Worm (Caenorhabditis elegans): Measurements from ENCODE around the gene col-40.

Gene col-40

ce11 chrII:1114133-1114532 is 7.4 kb upstream of the col-40 start, which contains the start of gene lips-12:
TSS of gene lips-12 (minus strand) at chrII:1114233.
- no peak for TF ChIP-seq lsy-2 (tag; optimal IDR thresholded peaks at IDR 0.05)
- TF ChIP-seq pha-4 (tag; optimal IDR thresholded peaks at IDR 0.05) = no peak
- no peak for TF ChIP-seq M03D4.4 (tag; optimal IDR thresholded peaks at IDR 0.05)
- TF ChIP-seq hlh-1 (tag; optimal IDR thresholded peaks at IDR 0.05) = no peak
- no peak for TF ChIP-seq sptf-1 (tag; optimal IDR thresholded peaks at IDR 0.05)
- TF ChIP-seq ceh-43 (GFP tag; optimal IDR thresholded peaks at IDR 0.05) = no peak
- no peak for TF ChIP-seq unc-62 (GFP tag; optimal IDR thresholded peaks at IDR 0.05)
- TF ChIP-seq drap-1 (GFP tag; optimal IDR thresholded peaks at IDR 0.05) = no peak

ce11 chrII:1110901-1111300 is 4.1 kb upstream of the col-40 start, which contains the start of gene lips-11:
TSS of gene lips-11 (minus strand) at chrII:1111001.
- TF ChIP-seq ceh-39 (tag; optimal IDR thresholded peaks at IDR 0.05) (no peak), ztf-11 (tag; optimal IDR thresholded peaks at IDR 0.05) (no peak), nhr-28 (tag; optimal IDR thresholded peaks at IDR 0.05) (no peak), sem-2 (GFP tag; optimal IDR thresholded peaks at IDR 0.05) (no peak), lin-13 (tag; optimal IDR thresholded peaks at IDR 0.05) (no peak), cnd-1 (tag; optimal IDR thresholded peaks at IDR 0.05) (no peak), nhr-12 (tag; optimal IDR thresholded peaks at IDR 0.05) (no peak), unc-39 (tag; optimal IDR thresholded peaks at IDR 0.05) (no peak), flh-1 (GFP tag; optimal IDR thresholded peaks at IDR 0.05) (no peak), nhr-2 (tag; optimal IDR thresholded peaks at IDR 0.05) (no peak), ceh-43 (GFP tag; optimal IDR thresholded peaks at IDR 0.05) (no peak), bed-3 (GFP tag; optimal IDR thresholded peaks at IDR 0.05) (no peak)

- TF ChIP-seq bed-3 (GFP tag; optimal IDR thresholded peaks at IDR 0.05) (no peak), hlh-1 (tag; optimal IDR thresholded peaks at IDR 0.05) (no peak), nhr-12 (tag; optimal IDR thresholded peaks at IDR 0.05) (no peak), nhr-237 (tag; optimal IDR thresholded peaks at IDR 0.05) (no peak), unc-62 (GFP tag; optimal IDR thresholded peaks at IDR 0.05) (no peak), ztf-11 (tag; optimal IDR thresholded peaks at IDR 0.05) (no peak), unc-39 (tag; optimal IDR thresholded peaks at IDR 0.05) (no peak), elt-1 (tag; optimal IDR thresholded peaks at IDR 0.05; ENCODE audit: borderline replicate concordance, insufficient read depth) (no peak), lin-13 (tag; optimal IDR thresholded peaks at IDR 0.05) (no peak), sem-2 (GFP tag; optimal IDR thresholded peaks at IDR 0.05) (no peak), mab-5 (tag; optimal IDR thresholded peaks at IDR 0.05) (no peak)
Observed at ce11 chrII:1105291-1105690, 1.5 kb downstream of the col-40 start.

- no peak for TF ChIP-seq hlh-1 (tag; optimal IDR thresholded peaks at IDR 0.05)
- no peak for TF ChIP-seq drap-1 (GFP tag; optimal IDR thresholded peaks at IDR 0.05)
- TF ChIP-seq nhr-12 (tag; optimal IDR thresholded peaks at IDR 0.05) = no peak
- no peak for TF ChIP-seq tbx-8 (GFP tag; optimal IDR thresholded peaks at IDR 0.05)
- no peak for TF ChIP-seq flh-1 (GFP tag; optimal IDR thresholded peaks at IDR 0.05)
- no peak for TF ChIP-seq ceh-39 (tag; optimal IDR thresholded peaks at IDR 0.05)
- TF ChIP-seq M03D4.4 (tag; optimal IDR thresholded peaks at IDR 0.05) = no peak
- no peak for TF ChIP-seq blmp-1 (tag; optimal IDR thresholded peaks at IDR 0.05)
- TF ChIP-seq ztf-11 (tag; optimal IDR thresholded peaks at IDR 0.05) = no peak
- no peak for TF ChIP-seq mab-5 (tag; optimal IDR thresholded peaks at IDR 0.05)
- TF ChIP-seq nhr-76 (tag; optimal IDR thresholded peaks at IDR 0.05) = no peak
- no peak for TF ChIP-seq mep-1 (tag; optimal IDR thresholded peaks at IDR 0.05)
Observed at ce11 chrII:1104409-1104808, 2.4 kb downstream of the col-40 start, which contains the start of gene T13B5.9. TSS of gene T13B5.9 (minus strand) at chrII:1104509.

DNA sequence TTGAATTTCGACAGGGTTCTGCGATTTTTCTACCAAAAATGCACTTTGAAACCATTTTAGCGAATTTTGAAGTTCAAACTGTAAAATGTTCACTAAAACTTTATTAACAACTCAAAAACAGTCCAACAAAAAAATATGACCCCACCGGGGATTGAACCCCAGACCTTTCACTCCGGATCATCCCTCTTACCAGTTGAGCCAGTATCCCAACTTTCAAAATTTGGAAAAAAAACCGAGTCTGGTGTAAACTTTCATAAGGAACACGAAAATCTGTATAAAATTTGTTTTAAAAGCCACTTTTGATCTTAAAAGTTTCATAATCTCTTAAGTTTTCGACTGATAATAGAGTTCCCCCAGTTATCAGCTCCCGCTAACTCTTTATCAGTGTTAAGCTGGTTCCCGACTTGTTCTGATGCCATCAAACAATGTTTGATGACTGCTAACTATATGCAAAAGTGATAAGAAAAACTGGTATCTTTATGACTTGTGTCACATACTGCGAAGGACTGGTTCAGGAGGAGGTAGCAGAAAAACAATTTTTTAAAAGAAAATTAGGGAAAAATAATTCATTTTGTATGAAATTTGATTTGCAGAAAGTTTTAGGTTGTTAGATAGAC is 3.2 kb downstream of the col-40 start:
- TF ChIP-seq sem-2 (GFP tag; optimal IDR thresholded peaks at IDR 0.05) = no peak
- TF ChIP-seq ces-1 (GFP tag; optimal IDR thresholded peaks at IDR 0.05) = no peak

ce11 chrII:1102209-1102608 is 4.6 kb downstream of the col-40 start:
- TF ChIP-seq elt-1 (tag; optimal IDR thresholded peaks at IDR 0.05; ENCODE audit: borderline replicate concordance, insufficient read depth) = no peak
- TF ChIP-seq pha-4 (tag; optimal IDR thresholded peaks at IDR 0.05) = no peak
- TF ChIP-seq blmp-1 (tag; optimal IDR thresholded peaks at IDR 0.05) = no peak
- no peak for TF ChIP-seq bed-3 (GFP tag; optimal IDR thresholded peaks at IDR 0.05)
- TF ChIP-seq ces-1 (GFP tag; optimal IDR thresholded peaks at IDR 0.05) = no peak
- TF ChIP-seq lin-13 (tag; optimal IDR thresholded peaks at IDR 0.05) = no peak
- TF ChIP-seq ceh-83 (GFP tag; optimal IDR thresholded peaks at IDR 0.05) = no peak
- no peak for TF ChIP-seq zip-8 (tag; optimal IDR thresholded peaks at IDR 0.05)
- no peak for TF ChIP-seq nhr-237 (tag; optimal IDR thresholded peaks at IDR 0.05)
- TF ChIP-seq ztf-11 (tag; optimal IDR thresholded peaks at IDR 0.05) = no peak
- no peak for TF ChIP-seq M03D4.4 (tag; optimal IDR thresholded peaks at IDR 0.05)
- no peak for TF ChIP-seq sem-2 (GFP tag; optimal IDR thresholded peaks at IDR 0.05)
- no peak for TF ChIP-seq mls-2 (tag; optimal IDR thresholded peaks at IDR 0.05)
- no peak for TF ChIP-seq flh-1 (GFP tag; optimal IDR thresholded peaks at IDR 0.05)
- TF ChIP-seq unc-39 (tag; optimal IDR thresholded peaks at IDR 0.05) = no peak
- no peak for TF ChIP-seq lsy-2 (tag; optimal IDR thresholded peaks at IDR 0.05)
- no peak for TF ChIP-seq ceh-43 (GFP tag; optimal IDR thresholded peaks at IDR 0.05)
- no peak for TF ChIP-seq unc-120 (tag; optimal IDR thresholded peaks at IDR 0.05; ENCODE audit: poor library complexity, severe bottlenecking)
- TF ChIP-seq ham-2 (GFP tag; optimal IDR thresholded peaks at IDR 0.05) = no peak
